Fruit fly (Drosophila melanogaster) whole organism, adult: Measurements from ENCODE around the gene ppk13.

Source experiments
- CG11617 ChIP-seq: fragments of 200-800 bp; sonication (Bioruptor generic); optimal IDR thresholded peaks from 2 replicates; lab custom pipeline; 2017; ENCODE audit warnings: mild to moderate bottlenecking, missing biosample characterization, missing genetic modification reagents, missing genetic modification characterization
- CG12768 ChIP-seq: fragments of 200-800 bp; sonication (Bioruptor generic); optimal IDR thresholded peaks from 2 replicates; lab custom pipeline; 2017; ENCODE audit warnings: missing biosample characterization, missing genetic modification characterization, mild to moderate bottlenecking, moderate library complexity, missing genetic modification reagents
- CG14711 ChIP-seq: fragments of 200-800 bp; sonication (Bioruptor generic); optimal IDR thresholded peaks from 2 replicates; lab custom pipeline; 2018; ENCODE audit warnings: missing biosample characterization, mild to moderate bottlenecking, missing genetic modification characterization, moderate library complexity
- CG1620 ChIP-seq: fragments of 200-800 bp; sonication (Bioruptor generic); optimal IDR thresholded peaks from 2 replicates; lab custom pipeline; 2016; ENCODE audit warnings: missing biosample characterization, missing genetic modification characterization
- CG33017 ChIP-seq: fragments of 200-800 bp; sonication (Bioruptor generic); optimal IDR thresholded peaks from 2 replicates; lab custom pipeline; 2018; ENCODE audit warnings: missing biosample characterization, mild to moderate bottlenecking, missing genetic modification characterization, moderate library complexity
- CG5204 ChIP-seq: fragments of 200-800 bp; sonication (Bioruptor generic); optimal IDR thresholded peaks from 2 replicates; lab custom pipeline; 2016; ENCODE audit warnings: missing biosample characterization, missing genetic modification characterization
- CG7045 ChIP-seq: fragments of 200-800 bp; sonication (Bioruptor generic); optimal IDR thresholded peaks from 2 replicates; lab custom pipeline; 2017; ENCODE audit warnings: missing biosample characterization, mild to moderate bottlenecking, missing genetic modification characterization
- CG7101 ChIP-seq: fragments of 200-800 bp; sonication (Bioruptor generic); optimal IDR thresholded peaks from 2 replicates; lab custom pipeline; 2018; ENCODE audit warnings: missing biosample characterization, mild to moderate bottlenecking, missing genetic modification characterization, moderate library complexity
- Clk ChIP-seq: fragments of 200-800 bp; sonication (Bioruptor generic); optimal IDR thresholded peaks from 2 replicates; lab custom pipeline; 2017; ENCODE audit warnings: missing biosample characterization, missing genetic modification characterization
- Crg-1 ChIP-seq: fragments of 200-800 bp; sonication (Bioruptor generic); optimal IDR thresholded peaks from 2 replicates; lab custom pipeline; 2016; ENCODE audit warnings: missing biosample characterization, missing genetic modification characterization
- Hr96 ChIP-seq: fragments of 200-800 bp; sonication (Bioruptor generic); optimal IDR thresholded peaks from 2 replicates; lab custom pipeline; 2016; ENCODE audit warnings: missing biosample characterization, missing genetic modification characterization
- Mnt ChIP-seq: fragments of 200-800 bp; sonication (Bioruptor generic); optimal IDR thresholded peaks from 2 replicates; lab custom pipeline; 2016; ENCODE audit warnings: missing biosample characterization, mild to moderate bottlenecking, missing genetic modification characterization
- bab1 ChIP-seq: fragments of 200-800 bp; sonication (Bioruptor generic); optimal IDR thresholded peaks from 3 replicates; lab custom pipeline; 2019; ENCODE audit warnings: missing biosample characterization, mild to moderate bottlenecking, missing genetic modification characterization, moderate library complexity
- cic ChIP-seq: fragments of 200-800 bp; sonication (Bioruptor generic); optimal IDR thresholded peaks from 2 replicates; lab custom pipeline; 2017; ENCODE audit warnings: missing biosample characterization, mild to moderate bottlenecking, missing genetic modification characterization, moderate library complexity
- cnc ChIP-seq, 2 experiments: fragments of >200 bp; optimal IDR thresholded peaks; 2 replicates each; lab custom pipeline; 2017
- kay ChIP-seq: fragments of 200-800 bp; sonication (Bioruptor generic); peaks from one replicate; lab custom pipeline; 2016; ENCODE audit warnings: missing biosample characterization, missing genetic modification characterization, borderline replicate concordance
- ovo ChIP-seq: fragments of 200-800 bp; sonication (Bioruptor generic); optimal IDR thresholded peaks from 2 replicates; lab custom pipeline; 2016; ENCODE audit warnings: missing biosample characterization, missing genetic modification characterization
- pad ChIP-seq: fragments of 200-800 bp; sonication (Bioruptor generic); optimal IDR thresholded peaks from 3 replicates; lab custom pipeline; 2017; ENCODE audit warnings: missing biosample characterization, missing genetic modification characterization, mild to moderate bottlenecking, moderate library complexity, missing genetic modification reagents
- tj ChIP-seq: fragments of 200-800 bp; sonication (Bioruptor generic); optimal IDR thresholded peaks from 3 replicates; lab custom pipeline; 2017; ENCODE audit warnings: missing biosample characterization, mild to moderate bottlenecking, missing genetic modification characterization, moderate library complexity
- toe ChIP-seq: fragments of 200-800 bp; sonication (Bioruptor generic); optimal IDR thresholded peaks from 2 replicates; lab custom pipeline; 2016; ENCODE audit warnings: missing biosample characterization, missing genetic modification characterization

The ppk13 gene

dm6 chr2L:21107651-21108489, 19.3 kb upstream of the ppk13 start:
- TF ChIP-seq CG7045 (GFP tag; lab: Kevin White, UChicago) (no peak), Crg-1 (GFP tag; lab: Kevin White, UChicago) (no peak), tj (peak; percentile 54), cic (peak; percentile 54), bab1 (GFP tag; lab: Kevin White, UChicago) (peak; percentile 25)

DNA sequence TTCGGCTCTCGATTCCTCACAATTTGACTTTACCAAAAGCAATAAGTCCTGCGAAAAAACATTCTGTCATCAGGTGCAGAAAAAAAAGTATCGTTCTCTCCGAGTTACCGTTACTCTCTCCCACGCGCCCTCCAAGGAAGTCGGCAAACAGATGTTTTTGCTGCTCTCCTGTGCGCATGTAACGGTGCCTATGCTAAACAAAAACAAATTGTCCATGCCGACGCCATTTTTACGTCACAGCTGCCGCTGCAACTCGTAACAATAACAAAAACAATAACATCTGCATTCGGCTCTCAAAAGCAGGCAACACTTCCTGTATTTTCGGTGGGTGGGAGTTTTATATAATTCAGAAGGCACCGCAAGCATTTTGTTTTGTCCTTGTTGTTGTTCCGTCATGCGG, 16.6 kb upstream of the ppk13 start:
- TF ChIP-seq Hr96 (GFP tag; lab: Kevin White, UChicago) (no peak), CG1620 (GFP tag; lab: Kevin White, UChicago) (no peak), CG14711 (no peak), bab1 (GFP tag; lab: Kevin White, UChicago) (no peak), cnc (optimal IDR thresholded peaks at IDR 0.05; lab: Kevin White, UChicago) (no peak), CG5204 (GFP tag; lab: Kevin White, UChicago) (no peak), CG12768 (no peak), tj (no peak), ovo (GFP tag; lab: Kevin White, UChicago) (no peak), Mnt (GFP tag; lab: Kevin White, UChicago) (no peak), kay (GFP tag; lab: Kevin White, UChicago) (no peak), CG7045 (GFP tag; lab: Kevin White, UChicago) (no peak), toe (GFP tag; lab: Kevin White, UChicago) (no peak), pad (GFP tag; lab: Kevin White, UChicago) (no peak), Clk (GFP tag; lab: Kevin White, UChicago) (no peak), Crg-1 (GFP tag; lab: Kevin White, UChicago) (no peak), CG33017 (tag; lab: Kevin White, UChicago) (no peak), CG7101 (tag; lab: Kevin White, UChicago) (no peak), cic (no peak), CG11617 (GFP tag; lab: Kevin White, UChicago) (no peak)

DNA sequence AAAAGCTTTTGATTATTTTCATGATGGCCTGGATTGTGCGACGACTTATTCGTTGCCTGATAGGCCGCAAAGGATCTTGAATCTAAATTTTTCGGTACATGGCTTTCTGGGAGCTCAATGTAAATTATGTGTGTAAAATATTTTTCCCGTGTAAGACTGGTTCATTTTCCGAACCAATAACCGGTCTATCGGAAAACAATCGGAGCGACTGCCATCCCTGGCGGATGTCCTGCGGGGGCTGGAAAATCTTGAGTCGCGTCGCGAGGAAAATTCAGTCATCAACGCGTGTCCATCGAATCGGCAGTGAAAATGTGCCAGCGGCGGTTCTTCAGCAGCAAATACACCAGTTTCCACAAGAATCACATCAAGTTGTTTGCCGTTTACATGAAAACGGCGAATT, 15.8 kb upstream of the ppk13 start, which contains the start of the genes CG46307 and Nhe2:
CG46307 (plus strand) TSS at position 243 of the 400 bp plus-strand sequence.
Nhe2 (plus strand) TSS at position 243 of the 400 bp plus-strand sequence.
- TF ChIP-seq Hr96 (GFP tag; lab: Kevin White, UChicago) (no peak), ovo (GFP tag; lab: Kevin White, UChicago) (no peak), CG12768 (no peak), cnc (optimal IDR thresholded peaks at IDR 0.05; lab: Kevin White, UChicago) (no peak), Mnt (GFP tag; lab: Kevin White, UChicago) (no peak), CG33017 (tag; lab: Kevin White, UChicago) (no peak), pad (GFP tag; lab: Kevin White, UChicago) (no peak), Clk (GFP tag; lab: Kevin White, UChicago) (no peak)

dm6 chr2L:21102399-21103108, 14.0 kb upstream of the ppk13 start, which contains the start of gene CG9257:
TSS of gene CG9257 (plus strand) at chr2L:21102743.
- no peak for TF ChIP-seq CG14711
- peak; percentile 33 for TF ChIP-seq CG5204 (GFP tag; lab: Kevin White, UChicago)
- peak; percentile 17 for TF ChIP-seq CG11617 (GFP tag; lab: Kevin White, UChicago)
- peak; percentile 10 for TF ChIP-seq CG7101 (tag; lab: Kevin White, UChicago)
- TF ChIP-seq Mnt (GFP tag; lab: Kevin White, UChicago), result peak; percentile 99

DNA sequence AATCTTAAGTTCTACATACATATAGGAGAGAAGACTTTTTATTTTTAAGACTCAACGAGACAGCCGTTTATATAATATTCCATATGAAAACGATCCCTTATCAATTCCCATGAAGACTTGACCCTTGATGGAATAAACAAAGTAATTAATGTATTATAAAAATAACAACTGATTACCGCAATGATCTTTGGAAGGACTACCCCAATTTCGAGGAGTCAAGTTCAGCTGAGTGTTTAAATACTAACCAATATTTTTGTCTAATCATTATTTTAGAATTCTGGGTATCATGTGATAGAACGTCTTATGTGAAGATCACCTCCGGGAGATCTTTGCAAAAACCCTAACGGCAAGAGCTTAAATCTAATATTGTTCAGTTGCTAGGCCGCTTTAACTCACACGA, 9.3 kb upstream of the ppk13 start:
- TF ChIP-seq kay (GFP tag; lab: Kevin White, UChicago) (no peak), CG1620 (GFP tag; lab: Kevin White, UChicago) (no peak), tj (no peak), Clk (GFP tag; lab: Kevin White, UChicago) (no peak), cnc (optimal IDR thresholded peaks at IDR 0.05; lab: Kevin White, UChicago) (no peak), toe (GFP tag; lab: Kevin White, UChicago) (no peak), CG5204 (GFP tag; lab: Kevin White, UChicago) (no peak), CG14711 (no peak), CG7101 (tag; lab: Kevin White, UChicago) (no peak), ovo (GFP tag; lab: Kevin White, UChicago) (no peak), pad (GFP tag; lab: Kevin White, UChicago) (no peak), Mnt (GFP tag; lab: Kevin White, UChicago) (no peak), CG11617 (GFP tag; lab: Kevin White, UChicago) (no peak), CG33017 (tag; lab: Kevin White, UChicago) (no peak), CG7045 (GFP tag; lab: Kevin White, UChicago) (no peak), Crg-1 (GFP tag; lab: Kevin White, UChicago) (no peak), cic (no peak), bab1 (GFP tag; lab: Kevin White, UChicago) (no peak)
